Worm (Caenorhabditis elegans): Measurements from ENCODE around the gene nhr-32.

Gene nhr-32

DNA sequence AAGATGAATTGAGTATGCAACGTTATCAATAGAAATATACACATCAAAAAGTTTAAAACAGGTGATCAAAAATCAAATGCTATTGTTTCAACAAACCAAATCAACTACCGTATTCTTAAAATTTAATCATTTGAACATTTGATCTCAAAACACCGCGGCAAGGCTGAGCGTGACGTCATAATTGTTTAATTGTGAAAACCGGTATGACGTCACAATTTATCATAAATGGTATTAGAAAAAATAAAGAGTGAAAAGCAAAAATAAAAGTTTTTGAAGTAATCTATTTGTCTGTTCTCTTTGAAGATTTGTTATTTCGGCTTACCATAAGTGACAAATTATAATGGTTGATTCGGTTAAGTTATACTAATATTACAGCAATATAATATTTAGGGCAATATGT lies 24.0 kb upstream of the nhr-32 start:
- no peak for TF ChIP-seq elt-1 (tag; optimal IDR thresholded peaks at IDR 0.05)
- TF ChIP-seq sma-3 (GFP tag; optimal IDR thresholded peaks at IDR 0.05), result no peak
- TF ChIP-seq ztf-11 (tag; optimal IDR thresholded peaks at IDR 0.05), result no peak
- TF ChIP-seq R02D3.7 (tag; optimal IDR thresholded peaks at IDR 0.05), result no peak
- TF ChIP-seq nhr-77 (tag; optimal IDR thresholded peaks at IDR 0.05), result no peak
- TF ChIP-seq unc-39 (tag; optimal IDR thresholded peaks at IDR 0.05), result no peak
- TF ChIP-seq mbf-1 (tag; optimal IDR thresholded peaks at IDR 0.05), result no peak
- no peak for TF ChIP-seq Y55F3AM.14 (GFP tag; optimal IDR thresholded peaks at IDR 0.05)
- TF ChIP-seq dmd-4 (tag; optimal IDR thresholded peaks at IDR 0.05), result no peak
- TF ChIP-seq F13H6.1 (tag; optimal IDR thresholded peaks at IDR 0.05), result no peak
- no peak for TF ChIP-seq nhr-10 (tag; optimal IDR thresholded peaks at IDR 0.05)
- no peak for TF ChIP-seq C34F6.9 (tag; optimal IDR thresholded peaks at IDR 0.05)

DNA sequence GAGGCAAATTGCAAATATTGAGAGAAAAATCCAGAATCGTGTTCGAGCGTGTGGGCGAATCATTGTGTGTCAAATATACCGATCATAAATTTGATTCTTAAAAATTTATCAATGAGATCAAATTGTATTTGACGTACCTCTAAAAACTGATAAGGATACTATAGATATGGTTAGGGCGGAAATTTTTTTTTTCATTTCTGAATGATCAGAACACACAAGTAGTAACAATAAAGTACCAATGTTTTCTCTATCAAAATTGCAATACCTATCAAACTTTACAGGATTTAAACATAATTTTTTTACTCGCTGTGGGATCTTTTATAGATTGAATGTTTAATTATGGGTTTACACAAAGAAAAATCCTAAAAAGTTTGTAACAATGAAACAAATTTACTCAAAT lies 19.5 kb upstream of the nhr-32 start, which contains the start of gene bgnt-1.5:
bgnt-1.5 (minus strand) TSS at position 101 of the 400 bp plus-strand sequence.
- TF ChIP-seq ama-1 (optimal IDR thresholded peaks at IDR 0.05), result no peak
- TF ChIP-seq R02D3.7 (tag; optimal IDR thresholded peaks at IDR 0.05), result no peak

DNA sequence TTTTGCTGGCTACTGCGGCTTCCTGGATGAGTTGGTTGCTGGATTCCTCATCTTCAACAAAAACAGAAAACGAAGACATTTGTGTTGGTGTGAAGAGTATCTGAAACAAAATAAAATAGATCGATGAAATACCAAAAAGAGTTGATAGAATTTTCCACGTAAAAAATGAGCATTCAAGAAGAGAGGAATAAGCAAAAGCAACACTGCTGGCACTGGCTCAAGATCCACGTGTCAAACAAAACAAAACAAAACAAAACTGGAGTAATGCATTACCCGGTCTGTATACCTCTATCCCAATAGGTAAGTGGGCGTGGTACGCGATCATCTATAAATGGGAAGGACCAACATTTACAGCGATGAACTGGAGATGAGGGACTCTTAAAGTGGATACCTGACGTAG lies 16.9 kb upstream of the nhr-32 start, which contains the start of gene K08H2.2:
K08H2.2 (minus strand) TSS at position 101 of the 400 bp plus-strand sequence.
- TF ChIP-seq peb-1 (tag; optimal IDR thresholded peaks at IDR 0.05) (no peak), mdl-1 (tag; optimal IDR thresholded peaks at IDR 0.05) (no peak), lin-13 (GFP tag; optimal IDR thresholded peaks at IDR 0.05) (no peak), C34F6.9 (tag; optimal IDR thresholded peaks at IDR 0.05) (no peak), dmd-4 (tag; optimal IDR thresholded peaks at IDR 0.05) (no peak)

DNA sequence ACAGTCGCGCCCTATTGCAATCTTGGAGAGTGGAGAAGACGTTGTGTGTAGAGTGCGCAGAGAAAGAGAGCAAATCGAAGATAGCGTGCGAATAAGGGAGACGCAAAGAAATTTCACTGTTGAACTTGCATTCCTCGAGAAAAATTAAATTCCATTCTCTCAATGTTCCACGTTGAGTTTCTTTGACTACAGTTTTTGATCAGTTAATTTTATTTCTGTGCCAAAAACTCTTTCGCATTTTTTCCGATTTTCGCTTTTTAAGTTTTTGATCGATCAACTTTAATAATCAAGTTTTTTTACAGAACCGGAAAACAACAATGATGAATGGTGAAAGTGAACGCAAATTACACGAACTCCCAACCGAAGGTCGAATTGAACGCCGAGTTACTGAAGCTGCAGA lies 14.7 kb upstream of the nhr-32 start, which contains the start of gene K08H2.3:
K08H2.3 (plus strand) TSS at position 301 of the 400 bp plus-strand sequence.
- no peak for TF ChIP-seq nhr-25 (tag; optimal IDR thresholded peaks at IDR 0.05)
- TF ChIP-seq ceh-82 (tag; optimal IDR thresholded peaks at IDR 0.05), result no peak
- no peak for TF ChIP-seq C34F6.9 (tag; optimal IDR thresholded peaks at IDR 0.05)
- TF ChIP-seq ceh-16 (tag; optimal IDR thresholded peaks at IDR 0.05), result no peak
- no peak for TF ChIP-seq ztf-1 (GFP tag; conservative IDR thresholded peaks at IDR 0.05)
- TF ChIP-seq nhr-12 (tag; optimal IDR thresholded peaks at IDR 0.05), result no peak
- TF ChIP-seq nhr-6 (tag; optimal IDR thresholded peaks at IDR 0.05), result no peak
- TF ChIP-seq unc-55 (GFP tag; optimal IDR thresholded peaks at IDR 0.05), result no peak
- no peak for TF ChIP-seq peb-1 (tag; optimal IDR thresholded peaks at IDR 0.05)
- no peak for TF ChIP-seq nhr-11 (tag; optimal IDR thresholded peaks at IDR 0.05)
- TF ChIP-seq mdl-1 (tag; optimal IDR thresholded peaks at IDR 0.05), result no peak
- no peak for TF ChIP-seq nhr-237 (tag; optimal IDR thresholded peaks at IDR 0.05)
- no peak for TF ChIP-seq ama-1 (optimal IDR thresholded peaks at IDR 0.05)

DNA sequence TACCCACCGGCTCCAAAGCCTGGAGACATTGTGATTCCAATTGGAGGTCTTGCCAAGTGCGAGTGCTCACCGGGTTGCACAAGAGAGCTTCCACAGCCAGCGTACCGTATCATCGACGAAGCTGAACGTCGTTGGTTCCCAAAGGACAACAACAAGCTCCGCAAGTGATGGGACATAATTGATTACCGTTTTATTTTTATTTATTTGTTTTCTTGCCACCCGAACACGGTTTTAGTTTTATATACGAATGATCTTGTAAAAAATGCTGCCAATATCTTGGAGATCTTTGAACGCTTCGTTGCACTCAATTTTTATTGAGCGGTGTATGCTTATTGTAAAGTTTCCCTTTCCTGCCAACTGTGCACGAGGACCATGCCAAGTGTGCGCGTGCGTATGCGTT lies 13.6 kb upstream of the nhr-32 start, which contains the start of gene K08H2.4:
K08H2.4 (plus strand) TSS at position 301 of the 400 bp plus-strand sequence.
- TF ChIP-seq ZK546.5 (tag; optimal IDR thresholded peaks at IDR 0.05) (no peak), snpc-4 (tag; optimal IDR thresholded peaks at IDR 0.05) (no peak), ceh-16 (tag; optimal IDR thresholded peaks at IDR 0.05) (no peak), nhr-77 (tag; optimal IDR thresholded peaks at IDR 0.05) (no peak), lin-13 (GFP tag; optimal IDR thresholded peaks at IDR 0.05) (no peak), ztf-4 (tag; optimal IDR thresholded peaks at IDR 0.05) (no peak), unc-62 (GFP tag; optimal IDR thresholded peaks at IDR 0.05) (no peak), ztf-1 (GFP tag; conservative IDR thresholded peaks at IDR 0.05) (no peak), crh-2 (tag; optimal IDR thresholded peaks at IDR 0.05) (no peak), unc-39 (tag; optimal IDR thresholded peaks at IDR 0.05) (no peak), lsy-2 (tag; optimal IDR thresholded peaks at IDR 0.05) (no peak), mab-5 (tag; optimal IDR thresholded peaks at IDR 0.05) (no peak), skn-1 (tag; optimal IDR thresholded peaks at IDR 0.05) (no peak), unc-55 (GFP tag; optimal IDR thresholded peaks at IDR 0.05) (no peak), Y55F3AM.14 (GFP tag; optimal IDR thresholded peaks at IDR 0.05) (no peak)

DNA sequence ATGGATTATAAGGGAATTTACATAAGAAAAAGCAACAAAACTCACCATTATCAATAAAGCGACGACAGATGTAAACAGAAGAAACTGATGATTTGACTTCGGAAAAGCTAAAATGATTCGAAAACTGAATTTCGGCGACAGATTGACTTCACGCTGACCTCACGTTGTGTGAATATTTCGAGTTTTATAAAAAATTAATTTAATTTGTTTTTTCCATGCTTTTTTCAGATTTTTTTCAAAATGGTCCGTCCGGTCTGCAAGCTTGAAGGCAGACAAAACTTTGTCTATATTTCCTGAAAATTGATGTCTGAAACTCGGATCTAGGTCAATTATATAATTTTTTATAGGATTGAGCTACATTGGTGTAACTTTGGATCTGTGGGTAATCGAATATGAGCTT lies 9.5 kb upstream of the nhr-32 start, which contains the start of gene K08H2.5:
K08H2.5 (minus strand) TSS at position 101 of the 400 bp plus-strand sequence.
- no peak for TF ChIP-seq ama-1 (optimal IDR thresholded peaks at IDR 0.05)
- no peak for TF ChIP-seq aly-2 (tag; optimal IDR thresholded peaks at IDR 0.05)
- no peak for TF ChIP-seq nhr-6 (tag; optimal IDR thresholded peaks at IDR 0.05)
- TF ChIP-seq egl-27 (tag; optimal IDR thresholded peaks at IDR 0.05), result no peak
- no peak for TF ChIP-seq nhr-237 (tag; optimal IDR thresholded peaks at IDR 0.05)
- no peak for TF ChIP-seq ztf-1 (GFP tag; conservative IDR thresholded peaks at IDR 0.05)
- no peak for TF ChIP-seq nhr-12 (tag; optimal IDR thresholded peaks at IDR 0.05)
- no peak for TF ChIP-seq nhr-11 (tag; optimal IDR thresholded peaks at IDR 0.05)
- TF ChIP-seq Y55F3AM.14 (GFP tag; optimal IDR thresholded peaks at IDR 0.05), result no peak
- TF ChIP-seq nhr-10 (tag; optimal IDR thresholded peaks at IDR 0.05), result no peak
- TF ChIP-seq elt-1 (tag; optimal IDR thresholded peaks at IDR 0.05), result no peak
- TF ChIP-seq ceh-16 (tag; optimal IDR thresholded peaks at IDR 0.05), result no peak
- TF ChIP-seq elt-3 (tag; optimal IDR thresholded peaks at IDR 0.05), result no peak
- TF ChIP-seq nhr-25 (tag; optimal IDR thresholded peaks at IDR 0.05), result no peak
- no peak for TF ChIP-seq lin-39 (tag; optimal IDR thresholded peaks at IDR 0.05)
- TF ChIP-seq lsy-2 (tag; optimal IDR thresholded peaks at IDR 0.05), result no peak
- no peak for TF ChIP-seq ZK546.5 (tag; optimal IDR thresholded peaks at IDR 0.05)
- TF ChIP-seq lin-13 (GFP tag; optimal IDR thresholded peaks at IDR 0.05), result no peak
- no peak for TF ChIP-seq nhr-77 (tag; optimal IDR thresholded peaks at IDR 0.05)
- no peak for TF ChIP-seq dmd-4 (tag; optimal IDR thresholded peaks at IDR 0.05)
